Worm (Caenorhabditis elegans) whole organism, L3 larva: ENCODE measurements around the gene C29E4.17.

ENCODE experiments used
- egl-27 ChIP-seq: sonication (generic microtip); optimal IDR thresholded peaks from 4 replicates; lab custom pipeline; 2017; ENCODE audit warnings: missing biosample characterization, missing genetic modification reagents, missing genetic modification characterization
- elt-2 ChIP-seq: sonication (generic microtip); optimal IDR thresholded peaks from 2 replicates; lab custom pipeline; 2016; ENCODE audit warnings: missing genetic modification reagents, mild to moderate bottlenecking, missing genetic modification characterization, missing compliant biosample characterization
- jun-1 ChIP-seq: fragments of 150-350 bp; optimal IDR thresholded peaks from 2 replicates; lab custom pipeline; 2014; ENCODE audit warnings: missing biosample characterization, missing genetic modification reagents, missing genetic modification characterization
- lin-15B ChIP-seq: fragments of 150-350 bp; optimal IDR thresholded peaks from 2 replicates; lab custom pipeline; 2014; ENCODE audit warnings: missing biosample characterization, missing genetic modification characterization
- nfya-1 ChIP-seq: sonication (generic microtip); optimal IDR thresholded peaks from 2 replicates; lab custom pipeline; 2017; ENCODE audit warnings: missing genetic modification characterization, mild to moderate bottlenecking, missing compliant biosample characterization, antibody characterized with exemption, moderate library complexity; ENCODE audit not compliant: insufficient read depth
- nhr-11 ChIP-seq: fragments of 150-350 bp; optimal IDR thresholded peaks from 2 replicates; lab custom pipeline; 2014; ENCODE audit warnings: missing biosample characterization, missing genetic modification characterization
- nhr-28 ChIP-seq: fragments of 150-350 bp; optimal IDR thresholded peaks from 2 replicates; lab custom pipeline; 2014; ENCODE audit warnings: missing biosample characterization, missing genetic modification characterization
- nhr-67 ChIP-seq: fragments of 150-350 bp; optimal IDR thresholded peaks from 2 replicates; lab custom pipeline; 2014; ENCODE audit warnings: missing biosample characterization, missing genetic modification characterization
- pqm-1 ChIP-seq: fragments of 150-350 bp; optimal IDR thresholded peaks from 2 replicates; lab custom pipeline; 2017; ENCODE audit warnings: missing biosample characterization, missing genetic modification characterization, inconsistent platforms
- sea-2 ChIP-seq: fragments of 150-350 bp; sonication (generic microtip); optimal IDR thresholded peaks from 4 replicates; lab custom pipeline; 2014; ENCODE audit warnings: missing biosample characterization, missing genetic modification reagents, missing genetic modification characterization
- unc-39 ChIP-seq: sonication (generic microtip); optimal IDR thresholded peaks from 4 replicates; lab custom pipeline; 2017; ENCODE audit warnings: missing biosample characterization, missing genetic modification characterization
- ztf-11 ChIP-seq: fragments of 150-350 bp; optimal IDR thresholded peaks from 2 replicates; lab custom pipeline; 2014; ENCODE audit warnings: missing biosample characterization, missing genetic modification characterization

- no peak for TF ChIP-seq lin-15B (tag; lab: Kevin White, UChicago)
- TF ChIP-seq ztf-11: no peak
- no peak for TF ChIP-seq nhr-28
- no peak for TF ChIP-seq jun-1 (tag; lab: Kevin White, UChicago)
- TF ChIP-seq egl-27 (tag; lab: Kevin White, UChicago): no peak
- no peak for TF ChIP-seq elt-2 (tag; lab: Kevin White, UChicago)
- no peak for TF ChIP-seq sea-2
- TF ChIP-seq nhr-67: no peak
- TF ChIP-seq nfya-1 (tag; lab: Kevin White, UChicago): no peak
- no peak for TF ChIP-seq unc-39 (tag; lab: Kevin White, UChicago)
- TF ChIP-seq nhr-11 (tag; lab: Kevin White, UChicago): no peak
- no peak for TF ChIP-seq pqm-1
Observed at ce11 chrIII:7884863-7885262, 37.4 kb upstream of the C29E4.17 start, which contains the start of gene ZK688.11.
